Worm (Caenorhabditis elegans) whole organism, L1 larva: ENCODE measurements around the gene F22F7.12.

Source experiments
- aha-1 ChIP-seq: fragments of 150-350 bp; optimal IDR thresholded peaks from 2 replicates; lab custom pipeline; 2014; ENCODE audit warnings: missing biosample characterization, missing genetic modification characterization
- egl-27 ChIP-seq, 2 experiments: fragments of 150-350 bp in 1 of 2; sonication (generic microtip); optimal IDR thresholded peaks; 3 replicates each; lab custom pipeline; 2017 to 2018; ENCODE audit warnings: missing biosample characterization in 2 of 2, missing genetic modification characterization in 2 of 2, missing genetic modification reagents in 2 of 2

DNA sequence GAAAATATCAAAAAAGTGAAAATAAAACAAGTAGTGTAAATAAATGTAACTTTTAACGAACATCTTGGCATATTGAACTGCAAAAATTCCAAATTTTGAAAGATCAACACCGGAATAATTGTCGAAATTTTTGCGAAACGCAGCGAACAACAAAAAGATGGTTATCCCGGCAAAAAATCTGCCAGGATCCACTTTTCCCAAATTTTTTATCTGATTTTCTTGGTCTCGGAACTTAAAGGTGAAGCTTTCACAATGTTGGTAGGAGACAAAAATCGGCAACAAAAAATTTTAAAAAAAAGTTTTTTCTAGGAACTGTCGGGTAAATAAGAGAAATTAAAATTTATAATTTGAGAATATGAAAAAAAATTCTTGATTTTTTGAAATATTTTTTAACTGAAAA is 25.7 kb downstream of the F22F7.12 start, which contains the start of gene bgnt-1.2:
- TF ChIP-seq egl-27 (tag; optimal IDR thresholded peaks at IDR 0.05; lab: Kevin White, UChicago) (no peak), aha-1 (no peak)
